Worm (Caenorhabditis elegans): Measurements from ENCODE around the gene H06I04.6.

ce11 chrIII:3111534-3111933 lies 47.4 kb upstream of the H06I04.6 start:
- no peak for TF ChIP-seq unc-39 (tag; optimal IDR thresholded peaks at IDR 0.05)
- TF ChIP-seq ztf-11 (tag; optimal IDR thresholded peaks at IDR 0.05): no peak
- no peak for TF ChIP-seq lin-39 (tag; optimal IDR thresholded peaks at IDR 0.05)

All from whole organism, L2 larva.